Worm (Caenorhabditis elegans) whole organism, mixed stage, embryonic: ENCODE data around the gene ZK593.3.
"Not testable (repeated sequence)": the region's sequence is repeated elsewhere in the genome, so short reads cannot be mapped to it uniquely, and the experiment has no call there.

Experiments
- bed-3 ChIP-seq: fragments of 200-800 bp; sonication (Bioruptor generic); optimal IDR thresholded peaks from 3 replicates; lab custom pipeline; 2018; ENCODE audit warnings: mild to moderate bottlenecking, missing genetic modification characterization, moderate library complexity, missing compliant biosample characterization
- blmp-1 ChIP-seq: fragments of 150-350 bp; optimal IDR thresholded peaks from 2 replicates; lab custom pipeline; 2014; ENCODE audit warnings: missing biosample characterization, missing genetic modification characterization
- ceh-39 ChIP-seq: fragments of 150-350 bp; optimal IDR thresholded peaks from 2 replicates; lab custom pipeline; 2014; ENCODE audit warnings: missing biosample characterization, missing genetic modification characterization
- ceh-43 ChIP-seq: fragments of 200-800 bp; sonication (Bioruptor generic); optimal IDR thresholded peaks from 2 replicates; lab custom pipeline; 2018; ENCODE audit warnings: mild to moderate bottlenecking, missing genetic modification characterization, moderate library complexity, missing compliant biosample characterization
- ces-1 ChIP-seq: fragments of 150-350 bp; optimal IDR thresholded peaks from 2 replicates; lab custom pipeline; 2014; ENCODE audit warnings: missing biosample characterization, missing genetic modification reagents, missing genetic modification characterization
- drap-1 ChIP-seq: fragments of 200-800 bp; sonication (Bioruptor generic); optimal IDR thresholded peaks from 3 replicates; lab custom pipeline; 2018; ENCODE audit warnings: mild to moderate bottlenecking, missing genetic modification characterization, missing compliant biosample characterization
- elt-1 ChIP-seq: sonication (generic microtip); optimal IDR thresholded peaks from 2 replicates; lab custom pipeline; 2017; ENCODE audit warnings: missing genetic modification characterization, mild to moderate bottlenecking, missing compliant biosample characterization, antibody characterized with exemption, moderate library complexity, borderline replicate concordance; ENCODE audit not compliant: insufficient read depth
- elt-3 ChIP-seq: fragments of 150-350 bp; optimal IDR thresholded peaks from 2 replicates; lab custom pipeline; 2014; ENCODE audit warnings: missing biosample characterization, missing genetic modification characterization
- flh-1 ChIP-seq: fragments of 200-800 bp; sonication (Bioruptor generic); optimal IDR thresholded peaks from 2 replicates; lab custom pipeline; 2018; ENCODE audit warnings: mild to moderate bottlenecking, missing genetic modification characterization, moderate library complexity, missing compliant biosample characterization
- hlh-1 ChIP-seq: fragments of 150-350 bp; optimal IDR thresholded peaks from 2 replicates; lab custom pipeline; 2014; ENCODE audit warnings: missing biosample characterization, missing genetic modification reagents, missing genetic modification characterization
- lin-13 ChIP-seq: fragments of 150-350 bp; optimal IDR thresholded peaks from 2 replicates; lab custom pipeline; 2014; ENCODE audit warnings: missing biosample characterization, missing genetic modification characterization
- lin-32 ChIP-seq: fragments of 200-800 bp; sonication (Bioruptor generic); optimal IDR thresholded peaks from 2 replicates; lab custom pipeline; 2018; ENCODE audit warnings: mild to moderate bottlenecking, missing genetic modification characterization, missing compliant biosample characterization
- lsy-2 ChIP-seq: fragments of 150-350 bp; optimal IDR thresholded peaks from 2 replicates; lab custom pipeline; 2014; ENCODE audit warnings: missing biosample characterization, missing genetic modification characterization
- mab-5 ChIP-seq: fragments of 150-350 bp; optimal IDR thresholded peaks from 2 replicates; lab custom pipeline; 2014; ENCODE audit warnings: missing biosample characterization, missing genetic modification characterization
- mep-1 ChIP-seq: fragments of 150-350 bp; optimal IDR thresholded peaks from 2 replicates; lab custom pipeline; 2017; ENCODE audit warnings: missing biosample characterization, missing genetic modification reagents, missing genetic modification characterization, inconsistent platforms
- mls-2 ChIP-seq: sonication (generic microtip); optimal IDR thresholded peaks from 2 replicates; lab custom pipeline; 2016; ENCODE audit warnings: mild to moderate bottlenecking, missing genetic modification characterization, moderate library complexity, missing compliant biosample characterization
- nhr-2 ChIP-seq: fragments of 150-350 bp; optimal IDR thresholded peaks from 2 replicates; lab custom pipeline; 2014; ENCODE audit warnings: missing biosample characterization, missing genetic modification characterization
- nhr-237 ChIP-seq: fragments of 150-350 bp; optimal IDR thresholded peaks from 2 replicates; lab custom pipeline; 2014; ENCODE audit warnings: missing biosample characterization, missing genetic modification characterization
- nhr-28 ChIP-seq: fragments of 150-350 bp; optimal IDR thresholded peaks from 2 replicates; lab custom pipeline; 2014; ENCODE audit warnings: missing biosample characterization, missing genetic modification characterization
- sem-2 ChIP-seq: fragments of 200-800 bp; sonication (Bioruptor generic); optimal IDR thresholded peaks from 2 replicates; lab custom pipeline; 2018; ENCODE audit warnings: mild to moderate bottlenecking, missing genetic modification characterization, missing compliant biosample characterization
- snpc-4 ChIP-seq: fragments of 150-350 bp; optimal IDR thresholded peaks from 2 replicates; lab custom pipeline; 2014; ENCODE audit warnings: missing biosample characterization, missing genetic modification characterization
- sptf-1 ChIP-seq: sonication (generic microtip); optimal IDR thresholded peaks from 2 replicates; lab custom pipeline; 2017; ENCODE audit warnings: mild to moderate bottlenecking, missing genetic modification characterization, moderate library complexity, missing compliant biosample characterization
- tbx-8 ChIP-seq: fragments of 200-800 bp; sonication (Bioruptor generic); optimal IDR thresholded peaks from 2 replicates; lab custom pipeline; 2018; ENCODE audit warnings: mild to moderate bottlenecking, missing genetic modification characterization, moderate library complexity, missing compliant biosample characterization
- unc-120 ChIP-seq: sonication (generic microtip); optimal IDR thresholded peaks from 2 replicates; lab custom pipeline; 2017; ENCODE audit warnings: missing genetic modification characterization, missing compliant biosample characterization; ENCODE audit not compliant: poor library complexity, severe bottlenecking
- unc-62 ChIP-seq: fragments of 150-350 bp; optimal IDR thresholded peaks from 2 replicates; lab custom pipeline; 2014; ENCODE audit warnings: missing biosample characterization, missing genetic modification reagents, missing genetic modification characterization
- ztf-11 ChIP-seq: fragments of 150-350 bp; optimal IDR thresholded peaks from 2 replicates; lab custom pipeline; 2014; ENCODE audit warnings: missing biosample characterization, missing genetic modification characterization

Gene ZK593.3

ce11 chrIV:10950363-10951214 is 35.1 kb downstream of the ZK593.3 start:
- TF ChIP-seq lsy-2 (tag; lab: Kevin White, UChicago) (no peak), nhr-2 (tag; lab: Kevin White, UChicago) (no peak), drap-1 (GFP tag; lab: Kevin White, UChicago) (no peak), hlh-1 (tag; lab: Kevin White, UChicago) (no peak), mep-1 (tag; lab: Kevin White, UChicago) (no peak), elt-3 (tag; lab: Kevin White, UChicago) (no peak), ces-1 (GFP tag; lab: Kevin White, UChicago) (no peak), sptf-1 (tag; lab: Kevin White, UChicago) (no peak), ceh-39 (tag; lab: Kevin White, UChicago) (no peak), bed-3 (no peak), unc-120 (no peak), lin-13 (tag; lab: Kevin White, UChicago) (no peak), tbx-8 (GFP tag; lab: Kevin White, UChicago) (no peak), ztf-11 (tag; lab: Kevin White, UChicago) (no peak)

- TF ChIP-seq sptf-1 (tag; lab: Kevin White, UChicago): no peak
- TF ChIP-seq unc-62 (GFP tag; lab: Kevin White, UChicago): no peak
- TF ChIP-seq unc-120: no peak
- no peak for TF ChIP-seq ces-1 (GFP tag; lab: Kevin White, UChicago)
- TF ChIP-seq nhr-28 (tag; lab: Kevin White, UChicago): no peak
These were observed 36.5 kb downstream of the ZK593.3 start, which contains the start of gene Y69E1A.3 for ce11 chrIV:10951997-10952396. Gene Y69E1A.3 (plus strand): TSS chrIV:10952297.

ce11 chrIV:10954955-10955354 is 39.5 kb downstream of the ZK593.3 start, which contains the start of gene Y69E1A.4:
Gene Y69E1A.4 (plus strand): TSS chrIV:10955255.
- TF ChIP-seq lin-32 (GFP tag; lab: Kevin White, UChicago); ztf-11 (tag; lab: Kevin White, UChicago); ceh-43 (GFP tag; lab: Kevin White, UChicago): not testable (repeated sequence)

DNA sequence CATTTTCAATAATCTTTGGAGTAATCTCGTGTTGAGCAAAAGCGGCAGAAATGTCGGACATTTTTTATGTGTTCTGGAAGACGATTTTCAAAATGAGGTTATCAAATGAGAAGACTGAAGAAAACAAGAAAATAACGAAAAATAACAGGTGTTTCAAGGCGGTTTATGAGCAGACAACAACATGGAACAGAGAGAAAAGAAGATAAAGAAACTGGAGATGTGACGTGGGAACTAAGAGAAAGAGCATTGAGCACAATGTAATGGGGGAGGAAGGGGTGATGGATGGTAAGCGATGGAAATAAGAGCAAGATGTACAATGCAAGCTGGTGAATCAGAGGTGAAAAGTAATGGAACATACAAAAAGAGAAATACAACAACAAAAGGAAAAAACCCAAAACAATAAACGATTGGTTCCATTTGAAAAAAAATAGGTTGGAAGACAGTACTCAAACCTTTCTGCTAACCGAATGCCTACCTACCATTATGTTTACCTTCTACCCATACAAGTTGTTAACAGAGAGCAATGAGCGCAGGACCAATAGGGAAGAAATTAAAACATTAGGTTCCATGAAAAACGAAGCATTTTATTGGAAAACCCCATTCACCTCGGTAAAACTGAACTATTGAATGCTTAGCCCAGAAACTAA is 42.2 kb downstream of the ZK593.3 start, which contains the start of gene Y69E1A.5:
Gene Y69E1A.5, minus strand, starts transcription at position 73 of the 647 bp plus-strand sequence.
- TF ChIP-seq hlh-1 (tag; lab: Kevin White, UChicago): peak; percentile 82
- TF ChIP-seq unc-62 (GFP tag; lab: Kevin White, UChicago): peak; percentile 40
- no peak for TF ChIP-seq sem-2 (GFP tag; lab: Kevin White, UChicago)
- TF ChIP-seq mab-5 (tag; lab: Kevin White, UChicago): peak; percentile 31

ce11 chrIV:10958230-10958588 is 42.7 kb downstream of the ZK593.3 start, which contains the start of gene sri-19:
Gene sri-19 (plus strand): TSS chrIV:10958372.
- TF ChIP-seq mab-5 (tag; lab: Kevin White, UChicago): no peak
- peak; percentile 82 for TF ChIP-seq hlh-1 (tag; lab: Kevin White, UChicago)
- no peak for TF ChIP-seq elt-1 (tag; lab: Kevin White, UChicago)
- no peak for TF ChIP-seq ceh-43 (GFP tag; lab: Kevin White, UChicago)
- peak; percentile 21 for TF ChIP-seq unc-120
- TF ChIP-seq lin-32 (GFP tag; lab: Kevin White, UChicago): no peak
- no peak for TF ChIP-seq flh-1 (GFP tag; lab: Kevin White, UChicago)
- no peak for TF ChIP-seq sem-2 (GFP tag; lab: Kevin White, UChicago)
- TF ChIP-seq unc-62 (GFP tag; lab: Kevin White, UChicago): no peak
- no peak for TF ChIP-seq blmp-1 (tag; lab: Kevin White, UChicago)
- no peak for TF ChIP-seq nhr-237 (tag; lab: Kevin White, UChicago)
- no peak for TF ChIP-seq sptf-1 (tag; lab: Kevin White, UChicago)
- TF ChIP-seq lsy-2 (tag; lab: Kevin White, UChicago): no peak
- TF ChIP-seq, all 35 proteins: peak for 2

DNA sequence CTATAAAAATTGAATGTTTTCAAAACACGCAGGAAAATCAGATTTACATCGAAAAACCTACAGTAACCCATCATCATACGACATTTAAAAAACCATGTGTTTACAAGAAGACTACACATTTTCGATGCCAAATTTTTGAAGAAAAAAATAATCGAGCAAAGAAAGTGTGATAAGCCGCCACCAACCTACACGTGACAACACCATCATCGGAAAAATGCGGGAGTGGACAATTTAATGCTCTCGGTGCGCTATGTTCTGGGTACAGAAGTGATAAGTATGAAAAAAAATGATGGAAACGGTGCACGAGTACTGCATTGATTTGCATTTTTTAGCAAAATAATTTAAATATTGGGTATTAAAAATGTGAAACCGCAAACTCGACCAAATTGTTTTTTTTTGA is 49.2 kb downstream of the ZK593.3 start:
- no peak for TF ChIP-seq mls-2 (tag; lab: Kevin White, UChicago)
- no peak for TF ChIP-seq elt-1 (tag; lab: Kevin White, UChicago)
- no peak for TF ChIP-seq ceh-43 (GFP tag; lab: Kevin White, UChicago)
- no peak for TF ChIP-seq mep-1 (tag; lab: Kevin White, UChicago)
- TF ChIP-seq lin-32 (GFP tag; lab: Kevin White, UChicago): no peak
- no peak for TF ChIP-seq sptf-1 (tag; lab: Kevin White, UChicago)
- TF ChIP-seq snpc-4 (tag; lab: Kevin White, UChicago): no peak
- TF ChIP-seq nhr-2 (tag; lab: Kevin White, UChicago): no peak
